Worm (Caenorhabditis elegans) whole organism, young adult: Measurements from ENCODE around the gene srg-36.
A peak's percentile ranks its signal among the peaks of the same experiment; 100 is the strongest.

ENCODE experiments used
- B0035.1 ChIP-seq: sonication (generic microtip); optimal IDR thresholded peaks from 2 replicates; lab custom pipeline; 2016; ENCODE audit warnings: missing genetic modification characterization, mild to moderate bottlenecking, missing compliant biosample characterization, missing genotype, missing genetic modification reagents
- F39B2.1 ChIP-seq: fragments of 200-800 bp; sonication (Bioruptor generic); IDR thresholded peaks from 2 replicates; pipeline ENCODE4 v1.3.6; 2022; ENCODE audit warnings: missing genetic modification reagents, missing genetic modification characterization, missing compliant biosample characterization
- K11D2.4 ChIP-seq: fragments of 200-800 bp; sonication (Bioruptor generic); IDR thresholded peaks from 2 replicates; pipeline ENCODE4 v1.3.6; 2022; ENCODE audit warnings: missing genetic modification reagents, missing genetic modification characterization, missing compliant biosample characterization
- ceh-27 ChIP-seq: fragments of 200-800 bp; sonication (Bioruptor generic); optimal IDR thresholded peaks from 2 replicates; lab custom pipeline; 2018; ENCODE audit warnings: mild to moderate bottlenecking, missing genetic modification characterization, moderate library complexity, missing compliant biosample characterization
- nfya-2 ChIP-seq: fragments of 200-800 bp; sonication (Bioruptor generic); IDR thresholded peaks from 2 replicates; pipeline ENCODE4 v1.3.6; 2022; ENCODE audit warnings: missing genetic modification reagents, missing genetic modification characterization, missing compliant biosample characterization
- pha-4 ChIP-seq: fragments of 150-350 bp; sonication (generic microtip); optimal IDR thresholded peaks from 2 replicates; lab custom pipeline; 2014; ENCODE audit warnings: missing biosample characterization, missing genetic modification reagents, missing genetic modification characterization
- sptf-2 ChIP-seq: fragments of 200-800 bp; sonication (Bioruptor generic); optimal IDR thresholded peaks from 2 replicates; lab custom pipeline; 2018; ENCODE audit warnings: mild to moderate bottlenecking, missing genetic modification characterization, missing compliant biosample characterization

ce11 chrX:14228764-14229163 is 5.5 kb downstream of the srg-36 start:
- TF ChIP-seq F39B2.1 (GFP tag; lab: Robert Waterston, UW) = no peak
- no peak for TF ChIP-seq K11D2.4 (GFP tag; lab: Robert Waterston, UW)
- TF ChIP-seq B0035.1 (tag; lab: Kevin White, UChicago) = peak; percentile 14
- TF ChIP-seq ceh-27 (GFP tag; lab: Kevin White, UChicago) = no peak
- TF ChIP-seq pha-4 (tag; lab: Kevin White, UChicago) = no peak
- no peak for TF ChIP-seq nfya-2
- TF ChIP-seq sptf-2 (GFP tag; lab: Kevin White, UChicago) = no peak
